Worm (Caenorhabditis elegans): ENCODE measurements around the gene C09E9.1.

- TF ChIP-seq nhr-11 (tag; optimal IDR thresholded peaks at IDR 0.05), result no peak
- TF ChIP-seq ztf-16 (tag; optimal IDR thresholded peaks at IDR 0.05), result no peak
- no peak for TF ChIP-seq ama-1 (optimal IDR thresholded peaks at IDR 0.05)
- TF ChIP-seq fkh-10 (GFP tag; optimal IDR thresholded peaks at IDR 0.05), result no peak
- TF ChIP-seq Y22D7AL.16 (tag; optimal IDR thresholded peaks at IDR 0.05), result no peak
- no peak for TF ChIP-seq ceh-9 (tag; optimal IDR thresholded peaks at IDR 0.05)
- TF ChIP-seq sdc-2 (tag; optimal IDR thresholded peaks at IDR 0.05), result no peak
- TF ChIP-seq elt-4 (tag; optimal IDR thresholded peaks at IDR 0.05), result no peak
- TF ChIP-seq pha-4 (tag; optimal IDR thresholded peaks at IDR 0.05), result no peak
- no peak for TF ChIP-seq pax-1 (tag; optimal IDR thresholded peaks at IDR 0.05)
- TF ChIP-seq ceh-45 (GFP tag; IDR thresholded peaks at IDR 0.05), result no peak
Observed at ce11 chrIV:1231589-1231988, 43.1 kb upstream of the C09E9.1 start, which contains the start of gene W09G12.6.
